Worm (Caenorhabditis elegans) whole organism, late embryonic: ENCODE measurements around the gene msp-81.
A peak's percentile ranks its signal among the peaks of the same experiment; 100 is the strongest.

Experiments used
- C08G9.2 ChIP-seq: sonication (generic microtip); optimal IDR thresholded peaks from 2 replicates; lab custom pipeline; 2016; ENCODE audit warnings: mild to moderate bottlenecking, missing genetic modification characterization, moderate library complexity, missing compliant biosample characterization
- F13H6.1 ChIP-seq: sonication (generic microtip); optimal IDR thresholded peaks from 2 replicates; lab custom pipeline; 2016; ENCODE audit warnings: missing genetic modification characterization, missing compliant biosample characterization
- T23F11.4 ChIP-seq: fragments of 200-800 bp; sonication (Bioruptor generic); optimal IDR thresholded peaks from 2 replicates; lab custom pipeline; 2018; ENCODE audit warnings: mild to moderate bottlenecking, missing genetic modification characterization, missing compliant biosample characterization
- Y22D7AL.16 ChIP-seq: sonication (generic microtip); optimal IDR thresholded peaks from 2 replicates; lab custom pipeline; 2016; ENCODE audit warnings: missing genetic modification characterization, missing compliant biosample characterization
- ceh-19 ChIP-seq: fragments of 200-800 bp; sonication (Bioruptor generic); optimal IDR thresholded peaks from 2 replicates; lab custom pipeline; 2018; ENCODE audit warnings: mild to moderate bottlenecking, missing genetic modification characterization, missing compliant biosample characterization
- ceh-2 ChIP-seq: sonication (generic microtip); optimal IDR thresholded peaks from 2 replicates; lab custom pipeline; 2016; ENCODE audit warnings: missing genotype, missing genetic modification characterization, missing compliant biosample characterization
- ceh-22 ChIP-seq: sonication (generic microtip); optimal IDR thresholded peaks from 2 replicates; lab custom pipeline; 2017; ENCODE audit warnings: missing biosample characterization, missing genetic modification characterization
- ceh-45 ChIP-seq: fragments of 200-800 bp; sonication (Bioruptor generic); IDR thresholded peaks from 2 replicates; pipeline ENCODE4 v1.3.6; 2022; ENCODE audit warnings: missing genetic modification reagents, missing genetic modification characterization, missing compliant biosample characterization
- ceh-6 ChIP-seq: fragments of 200-800 bp; sonication (Bioruptor generic); optimal IDR thresholded peaks from 2 replicates; lab custom pipeline; 2018; ENCODE audit warnings: mild to moderate bottlenecking, missing genetic modification characterization, missing compliant biosample characterization
- elt-2 ChIP-seq: sonication (generic microtip); optimal IDR thresholded peaks from 2 replicates; lab custom pipeline; 2016; ENCODE audit warnings: missing genetic modification reagents, missing genetic modification characterization, missing compliant biosample characterization
- elt-4 ChIP-seq: sonication (generic microtip); optimal IDR thresholded peaks from 2 replicates; lab custom pipeline; 2016; ENCODE audit warnings: missing genetic modification characterization, missing compliant biosample characterization
- hlh-13 ChIP-seq: fragments of 200-800 bp; sonication (Bioruptor generic); optimal IDR thresholded peaks from 2 replicates; lab custom pipeline; 2018; ENCODE audit warnings: mild to moderate bottlenecking, missing genetic modification characterization, missing compliant biosample characterization
- lim-6 ChIP-seq: sonication (generic microtip); optimal IDR thresholded peaks from 2 replicates; lab custom pipeline; 2016; ENCODE audit warnings: missing genetic modification characterization, missing compliant biosample characterization
- madf-2 ChIP-seq: sonication (generic microtip); optimal IDR thresholded peaks from 2 replicates; lab custom pipeline; 2017; ENCODE audit warnings: missing genetic modification characterization, missing compliant biosample characterization
- nfya-1 ChIP-seq: sonication (generic microtip); optimal IDR thresholded peaks from 2 replicates; lab custom pipeline; 2017; ENCODE audit warnings: missing genetic modification characterization, mild to moderate bottlenecking, missing compliant biosample characterization, antibody characterized with exemption, moderate library complexity
- nhr-232 ChIP-seq: sonication (generic microtip); optimal IDR thresholded peaks from 2 replicates; lab custom pipeline; 2016; ENCODE audit warnings: missing genetic modification characterization, missing compliant biosample characterization
- pat-9 ChIP-seq: fragments of 200-800 bp; sonication (Bioruptor generic); optimal IDR thresholded peaks from 2 replicates; lab custom pipeline; 2018; ENCODE audit warnings: mild to moderate bottlenecking, missing genetic modification characterization, moderate library complexity, missing compliant biosample characterization
- pha-2 ChIP-seq: sonication (generic microtip); optimal IDR thresholded peaks from 2 replicates; lab custom pipeline; 2017; ENCODE audit warnings: mild to moderate bottlenecking, missing genetic modification characterization, missing compliant biosample characterization
- pha-4 ChIP-seq: fragments of 150-350 bp; optimal IDR thresholded peaks from 2 replicates; lab custom pipeline; 2018; ENCODE audit warnings: missing biosample characterization, missing genetic modification reagents, missing genetic modification characterization
- pqm-1 ChIP-seq: sonication (generic microtip); optimal IDR thresholded peaks from 2 replicates; lab custom pipeline; 2016; ENCODE audit warnings: missing genetic modification characterization, missing compliant biosample characterization
- pros-1 ChIP-seq: fragments of 150-350 bp; optimal IDR thresholded peaks from 2 replicates; lab custom pipeline; 2014; ENCODE audit warnings: missing biosample characterization, missing genetic modification reagents, missing genetic modification characterization
- ref-2 ChIP-seq: sonication (generic microtip); optimal IDR thresholded peaks from 2 replicates; lab custom pipeline; 2016; ENCODE audit warnings: missing genetic modification characterization, missing compliant biosample characterization
- sdc-2 ChIP-seq: sonication (generic microtip); optimal IDR thresholded peaks from 2 replicates; lab custom pipeline; 2016; ENCODE audit warnings: missing genotype, missing genetic modification characterization, missing compliant biosample characterization
- sox-4 ChIP-seq: sonication (generic microtip); optimal IDR thresholded peaks from 2 replicates; lab custom pipeline; 2017; ENCODE audit warnings: mild to moderate bottlenecking, missing genetic modification characterization, inconsistent platforms, missing compliant biosample characterization
- tbx-2 ChIP-seq: sonication (generic microtip); optimal IDR thresholded peaks from 2 replicates; lab custom pipeline; 2016; ENCODE audit warnings: missing genetic modification characterization, missing compliant biosample characterization
- ttx-3 ChIP-seq: sonication (generic microtip); optimal IDR thresholded peaks from 2 replicates; lab custom pipeline; 2016; ENCODE audit warnings: missing genetic modification reagents, missing genetic modification characterization, missing compliant biosample characterization
- zip-5 ChIP-seq: sonication (generic microtip); optimal IDR thresholded peaks from 2 replicates; lab custom pipeline; 2016; ENCODE audit warnings: missing genetic modification characterization, missing compliant biosample characterization

Gene msp-81

ce11 chrIV:9797304-9798003 is 38.8 kb downstream of the msp-81 start, which contains the start of gene T13F2.2 (continued):
- TF ChIP-seq Y22D7AL.16 (tag; lab: Kevin White, UChicago) = no peak
- TF ChIP-seq elt-4 (tag; lab: Kevin White, UChicago) = no peak
- no peak for TF ChIP-seq pat-9 (tag; lab: Kevin White, UChicago)
- TF ChIP-seq tbx-2 (tag; lab: Kevin White, UChicago) = peak; percentile 52
- no peak for TF ChIP-seq pha-4
- peak; percentile 58 for TF ChIP-seq elt-2 (tag; lab: Kevin White, UChicago)
- TF ChIP-seq pros-1 = no peak
- TF ChIP-seq ttx-3 (tag; lab: Kevin White, UChicago) = no peak
- no peak for TF ChIP-seq F13H6.1 (tag; lab: Kevin White, UChicago)
- TF ChIP-seq lim-6 (tag; lab: Kevin White, UChicago) = no peak
- TF ChIP-seq ceh-19 (GFP tag; lab: Kevin White, UChicago) = no peak
- no peak for TF ChIP-seq sox-4 (tag; lab: Kevin White, UChicago)
- no peak for TF ChIP-seq madf-2 (tag; lab: Kevin White, UChicago)

ce11 chrIV:9796494-9796893 is 39.7 kb downstream of the msp-81 start, which contains the start of gene pis-1:
Gene pis-1 (minus strand): TSS chrIV:9796594.
- TF ChIP-seq pha-2 = no peak
- TF ChIP-seq ceh-19 (GFP tag; lab: Kevin White, UChicago) = no peak
- TF ChIP-seq ceh-45 (GFP tag; lab: Robert Waterston, UW) = no peak
- no peak for TF ChIP-seq pqm-1
- TF ChIP-seq ceh-6 = no peak
- no peak for TF ChIP-seq C08G9.2
- TF ChIP-seq zip-5 (tag; lab: Kevin White, UChicago) = no peak
- no peak for TF ChIP-seq T23F11.4
- no peak for TF ChIP-seq sdc-2 (tag; lab: Kevin White, UChicago)
- no peak for TF ChIP-seq ref-2
- no peak for TF ChIP-seq ceh-22
- no peak for TF ChIP-seq ceh-2 (tag; lab: Kevin White, UChicago)

ce11 chrIV:9795250-9795649 is 41.0 kb downstream of the msp-81 start:
- no peak for TF ChIP-seq nfya-1

- no peak for TF ChIP-seq hlh-13 (GFP tag; lab: Kevin White, UChicago)
These were observed 45.5 kb downstream of the msp-81 start for ce11 chrIV:9790708-9791107.

- no peak for TF ChIP-seq nhr-232 (tag; lab: Kevin White, UChicago)
- TF ChIP-seq, all 69 proteins: peak for 0
These were observed 46.7 kb downstream of the msp-81 start, which contains the start of gene T13F2.4 for ce11 chrIV:9789496-9789895. Gene T13F2.4 (plus strand): TSS chrIV:9789796.
